Worm (Caenorhabditis elegans) whole organism, late embryonic: ENCODE results near the gene grsp-1.

Experiments
- F13H6.1 ChIP-seq: sonication (generic microtip); optimal IDR thresholded peaks from 2 replicates; lab custom pipeline; 2016; ENCODE audit warnings: missing genetic modification characterization, missing compliant biosample characterization
- K02D7.2 ChIP-seq: sonication (generic microtip); optimal IDR thresholded peaks from 2 replicates; lab custom pipeline; 2017; ENCODE audit warnings: mild to moderate bottlenecking, missing genetic modification characterization, missing compliant biosample characterization
- T23F11.4 ChIP-seq: fragments of 200-800 bp; sonication (Bioruptor generic); optimal IDR thresholded peaks from 2 replicates; lab custom pipeline; 2018; ENCODE audit warnings: mild to moderate bottlenecking, missing genetic modification characterization, missing compliant biosample characterization
- Y22D7AL.16 ChIP-seq: sonication (generic microtip); optimal IDR thresholded peaks from 2 replicates; lab custom pipeline; 2016; ENCODE audit warnings: missing genetic modification characterization, missing compliant biosample characterization
- ama-1 ChIP-seq: fragments of 150-350 bp; optimal IDR thresholded peaks from 2 replicates; lab custom pipeline; 2014
- ceh-14 ChIP-seq: sonication (generic microtip); optimal IDR thresholded peaks from 2 replicates; lab custom pipeline; 2016; ENCODE audit warnings: missing genotype, missing genetic modification characterization, missing compliant biosample characterization
- ceh-18 ChIP-seq: sonication (generic microtip); optimal IDR thresholded peaks from 2 replicates; lab custom pipeline; 2016; ENCODE audit warnings: missing genetic modification characterization, missing compliant biosample characterization
- ceh-19 ChIP-seq: fragments of 200-800 bp; sonication (Bioruptor generic); optimal IDR thresholded peaks from 2 replicates; lab custom pipeline; 2018; ENCODE audit warnings: mild to moderate bottlenecking, missing genetic modification characterization, missing compliant biosample characterization
- ceh-2 ChIP-seq: sonication (generic microtip); optimal IDR thresholded peaks from 2 replicates; lab custom pipeline; 2016; ENCODE audit warnings: missing genotype, missing genetic modification characterization, missing compliant biosample characterization
- ceh-22 ChIP-seq: sonication (generic microtip); optimal IDR thresholded peaks from 2 replicates; lab custom pipeline; 2017; ENCODE audit warnings: missing biosample characterization, missing genetic modification characterization
- ceh-30 ChIP-seq: fragments of 150-350 bp; optimal IDR thresholded peaks from 2 replicates; lab custom pipeline; 2014; ENCODE audit warnings: missing biosample characterization, missing genetic modification characterization
- ceh-31 ChIP-seq: sonication (generic microtip); optimal IDR thresholded peaks from 2 replicates; lab custom pipeline; 2016; ENCODE audit warnings: missing genetic modification characterization, missing compliant biosample characterization
- ceh-34 ChIP-seq: sonication (generic microtip); optimal IDR thresholded peaks from 2 replicates; lab custom pipeline; 2016; ENCODE audit warnings: mild to moderate bottlenecking, missing genetic modification characterization, missing compliant biosample characterization
- ceh-45 ChIP-seq: fragments of 200-800 bp; sonication (Bioruptor generic); IDR thresholded peaks from 2 replicates; pipeline ENCODE4 v1.3.6; 2022; ENCODE audit warnings: missing genetic modification reagents, missing genetic modification characterization, missing compliant biosample characterization
- ceh-48 ChIP-seq: sonication (generic microtip); optimal IDR thresholded peaks from 2 replicates; lab custom pipeline; 2016; ENCODE audit warnings: missing genetic modification characterization, inconsistent platforms, missing compliant biosample characterization
- ceh-6 ChIP-seq: fragments of 200-800 bp; sonication (Bioruptor generic); optimal IDR thresholded peaks from 2 replicates; lab custom pipeline; 2018; ENCODE audit warnings: mild to moderate bottlenecking, missing genetic modification characterization, missing compliant biosample characterization
- ceh-9 ChIP-seq: sonication (generic microtip); optimal IDR thresholded peaks from 2 replicates; lab custom pipeline; 2016; ENCODE audit warnings: mild to moderate bottlenecking, missing genetic modification characterization, inconsistent platforms, missing compliant biosample characterization
- dmd-4 ChIP-seq: sonication (generic microtip); optimal IDR thresholded peaks from 2 replicates; lab custom pipeline; 2016; ENCODE audit warnings: borderline replicate concordance, missing genetic modification characterization, missing compliant biosample characterization
- dve-1 ChIP-seq: sonication (generic microtip); optimal IDR thresholded peaks from 2 replicates; lab custom pipeline; 2017; ENCODE audit warnings: antibody characterized with exemption, mild to moderate bottlenecking, missing genetic modification characterization, missing compliant biosample characterization
- elt-2 ChIP-seq: sonication (generic microtip); optimal IDR thresholded peaks from 2 replicates; lab custom pipeline; 2016; ENCODE audit warnings: missing genetic modification reagents, missing genetic modification characterization, missing compliant biosample characterization
- elt-4 ChIP-seq: sonication (generic microtip); optimal IDR thresholded peaks from 2 replicates; lab custom pipeline; 2016; ENCODE audit warnings: missing genetic modification characterization, missing compliant biosample characterization
- ets-4 ChIP-seq: sonication (generic microtip); optimal IDR thresholded peaks from 2 replicates; lab custom pipeline; 2016; ENCODE audit warnings: missing genetic modification characterization, missing compliant biosample characterization
- eyg-1 ChIP-seq: sonication (generic microtip); optimal IDR thresholded peaks from 2 replicates; lab custom pipeline; 2016; ENCODE audit warnings: missing genotype, missing genetic modification characterization, missing compliant biosample characterization
- fkh-10 ChIP-seq: fragments of 150-350 bp; optimal IDR thresholded peaks from 2 replicates; lab custom pipeline; 2014; ENCODE audit warnings: missing biosample characterization, missing genetic modification reagents, missing genetic modification characterization
- fkh-6 ChIP-seq: sonication (generic microtip); optimal IDR thresholded peaks from 2 replicates; lab custom pipeline; 2016; ENCODE audit warnings: missing genetic modification characterization, missing compliant biosample characterization
- gmeb-2 ChIP-seq: sonication (generic microtip); optimal IDR thresholded peaks from 2 replicates; lab custom pipeline; 2016; ENCODE audit warnings: missing genetic modification characterization, inconsistent platforms, missing compliant biosample characterization
- hlh-13 ChIP-seq: fragments of 200-800 bp; sonication (Bioruptor generic); optimal IDR thresholded peaks from 2 replicates; lab custom pipeline; 2018; ENCODE audit warnings: mild to moderate bottlenecking, missing genetic modification characterization, missing compliant biosample characterization
- hlh-15 ChIP-seq: sonication (generic microtip); optimal IDR thresholded peaks from 2 replicates; lab custom pipeline; 2016; ENCODE audit warnings: missing genetic modification characterization, missing compliant biosample characterization
- hlh-8 ChIP-seq: sonication (generic microtip); optimal IDR thresholded peaks from 2 replicates; lab custom pipeline; 2016; ENCODE audit warnings: missing genotype, missing genetic modification characterization, missing compliant biosample characterization
- lim-6 ChIP-seq: sonication (generic microtip); optimal IDR thresholded peaks from 2 replicates; lab custom pipeline; 2016; ENCODE audit warnings: missing genetic modification characterization, missing compliant biosample characterization
- lin-11 ChIP-seq: fragments of 200-800 bp; sonication (Bioruptor generic); optimal IDR thresholded peaks from 2 replicates; lab custom pipeline; 2018; ENCODE audit warnings: mild to moderate bottlenecking, missing genetic modification characterization, missing compliant biosample characterization
- madf-2 ChIP-seq: sonication (generic microtip); optimal IDR thresholded peaks from 2 replicates; lab custom pipeline; 2017; ENCODE audit warnings: missing genetic modification characterization, missing compliant biosample characterization
- mec-3 ChIP-seq: sonication (generic microtip); optimal IDR thresholded peaks from 2 replicates; lab custom pipeline; 2016; ENCODE audit warnings: borderline replicate concordance, missing genetic modification characterization, missing compliant biosample characterization
- nfya-1 ChIP-seq: sonication (generic microtip); optimal IDR thresholded peaks from 2 replicates; lab custom pipeline; 2017; ENCODE audit warnings: missing genetic modification characterization, mild to moderate bottlenecking, missing compliant biosample characterization, antibody characterized with exemption, moderate library complexity
- nhr-232 ChIP-seq: sonication (generic microtip); optimal IDR thresholded peaks from 2 replicates; lab custom pipeline; 2016; ENCODE audit warnings: missing genetic modification characterization, missing compliant biosample characterization
- odd-2 ChIP-seq: sonication (generic microtip); optimal IDR thresholded peaks from 2 replicates; lab custom pipeline; 2017; ENCODE audit warnings: antibody characterized with exemption, mild to moderate bottlenecking, missing genetic modification characterization, missing compliant biosample characterization
- pag-3 ChIP-seq: sonication (generic microtip); optimal IDR thresholded peaks from 2 replicates; lab custom pipeline; 2016; ENCODE audit warnings: missing compliant biosample characterization, missing genetic modification characterization, borderline replicate concordance
- pat-9 ChIP-seq: fragments of 200-800 bp; sonication (Bioruptor generic); optimal IDR thresholded peaks from 2 replicates; lab custom pipeline; 2018; ENCODE audit warnings: mild to moderate bottlenecking, missing genetic modification characterization, moderate library complexity, missing compliant biosample characterization
- pax-1 ChIP-seq: fragments of 150-350 bp; optimal IDR thresholded peaks from 2 replicates; lab custom pipeline; 2014; ENCODE audit warnings: missing biosample characterization, missing genetic modification characterization
- pha-2 ChIP-seq: sonication (generic microtip); optimal IDR thresholded peaks from 2 replicates; lab custom pipeline; 2017; ENCODE audit warnings: mild to moderate bottlenecking, missing genetic modification characterization, missing compliant biosample characterization
- pha-4 ChIP-seq: fragments of 150-350 bp; optimal IDR thresholded peaks from 2 replicates; lab custom pipeline; 2018; ENCODE audit warnings: missing biosample characterization, missing genetic modification reagents, missing genetic modification characterization
- ref-2 ChIP-seq: sonication (generic microtip); optimal IDR thresholded peaks from 2 replicates; lab custom pipeline; 2016; ENCODE audit warnings: missing genetic modification characterization, missing compliant biosample characterization
- rnt-1 ChIP-seq: sonication (generic microtip); optimal IDR thresholded peaks from 2 replicates; lab custom pipeline; 2016; ENCODE audit warnings: missing genetic modification characterization, missing compliant biosample characterization
- sdc-2 ChIP-seq: sonication (generic microtip); optimal IDR thresholded peaks from 2 replicates; lab custom pipeline; 2016; ENCODE audit warnings: missing genotype, missing genetic modification characterization, missing compliant biosample characterization
- sox-4 ChIP-seq: sonication (generic microtip); optimal IDR thresholded peaks from 2 replicates; lab custom pipeline; 2017; ENCODE audit warnings: mild to moderate bottlenecking, missing genetic modification characterization, inconsistent platforms, missing compliant biosample characterization
- syd-9 ChIP-seq: sonication (generic microtip); optimal IDR thresholded peaks from 2 replicates; lab custom pipeline; 2016; ENCODE audit warnings: mild to moderate bottlenecking, missing genetic modification characterization, moderate library complexity, missing compliant biosample characterization
- tbx-2 ChIP-seq: sonication (generic microtip); optimal IDR thresholded peaks from 2 replicates; lab custom pipeline; 2016; ENCODE audit warnings: missing genetic modification characterization, missing compliant biosample characterization
- tbx-7 ChIP-seq: sonication (generic microtip); optimal IDR thresholded peaks from 2 replicates; lab custom pipeline; 2016; ENCODE audit warnings: missing genotype, missing genetic modification characterization, missing compliant biosample characterization
- ttx-3 ChIP-seq: sonication (generic microtip); optimal IDR thresholded peaks from 2 replicates; lab custom pipeline; 2016; ENCODE audit warnings: missing genetic modification reagents, missing genetic modification characterization, missing compliant biosample characterization
- unc-3 ChIP-seq, 2 experiments: fragments of 200-800 bp in 1 of 2; sonication (Bioruptor generic) in 1 of 2; sonication (generic microtip) in 1 of 2; conservative IDR thresholded peaks in 1 of 2; optimal IDR thresholded peaks in 1 of 2; 2 replicates each; pipeline versions ENCODE4 v1.3.6 to Lab custom; 2016 to 2022; ENCODE audit warnings: missing compliant biosample characterization in 2 of 2, missing genetic modification characterization in 2 of 2, missing genetic modification reagents in 1 of 2
- unc-42 ChIP-seq: sonication (generic microtip); optimal IDR thresholded peaks from 2 replicates; lab custom pipeline; 2016; ENCODE audit warnings: missing genotype, missing genetic modification characterization, missing compliant biosample characterization
- unc-55 ChIP-seq: sonication (generic microtip); optimal IDR thresholded peaks from 2 replicates; lab custom pipeline; 2017; ENCODE audit warnings: missing biosample characterization, missing genetic modification reagents, missing genetic modification characterization
- zip-5 ChIP-seq: sonication (generic microtip); optimal IDR thresholded peaks from 2 replicates; lab custom pipeline; 2016; ENCODE audit warnings: missing genetic modification characterization, missing compliant biosample characterization
- ztf-16 ChIP-seq: sonication (generic microtip); optimal IDR thresholded peaks from 2 replicates; lab custom pipeline; 2017; ENCODE audit warnings: missing genetic modification characterization, missing compliant biosample characterization

Gene grsp-1

DNA sequence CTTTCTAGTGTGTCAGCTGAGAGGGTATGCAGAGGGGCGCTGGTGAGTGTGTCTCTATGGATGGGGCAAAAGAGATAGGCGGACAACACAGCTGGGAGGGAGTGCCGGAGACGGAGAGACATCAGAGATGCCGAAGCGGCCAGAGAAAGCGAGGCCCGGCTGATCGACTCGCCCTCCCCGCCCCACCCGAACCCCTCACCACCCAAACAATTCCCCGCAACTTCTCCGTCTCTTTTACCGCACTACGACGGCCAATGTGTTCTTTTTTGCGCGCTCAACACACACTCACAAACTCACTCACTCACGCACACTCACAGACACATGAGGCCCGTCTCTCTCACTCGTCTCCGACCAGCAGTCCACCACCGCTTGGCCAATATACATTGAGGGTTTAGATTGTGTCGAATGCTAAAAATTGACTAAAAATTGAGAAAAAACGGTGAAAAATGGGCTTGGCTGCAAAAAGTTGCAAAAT is 13.2 kb downstream of the grsp-1 start, which contains the start of gene Y43F8C.3:
Gene Y43F8C.3, minus strand, starts transcription at position 187 of the 475 bp plus-strand sequence.
- TF ChIP-seq eyg-1 (tag; lab: Kevin White, UChicago) = no peak
- no peak for TF ChIP-seq rnt-1 (tag; lab: Kevin White, UChicago)
- no peak for TF ChIP-seq F13H6.1 (tag; lab: Kevin White, UChicago)
- no peak for TF ChIP-seq K02D7.2 (tag; lab: Kevin White, UChicago)
- peak; percentile 10 for TF ChIP-seq tbx-2 (tag; lab: Kevin White, UChicago)
- peak; percentile 82 for TF ChIP-seq nfya-1
- TF ChIP-seq syd-9 (tag; lab: Kevin White, UChicago) = peak; percentile 12
- TF ChIP-seq sdc-2 (tag; lab: Kevin White, UChicago) = no peak
- TF ChIP-seq hlh-13 (GFP tag; lab: Kevin White, UChicago) = peak; percentile 21
- TF ChIP-seq odd-2 (tag; lab: Kevin White, UChicago) = no peak
- TF ChIP-seq pax-1 (tag; lab: Kevin White, UChicago) = no peak
- no peak for TF ChIP-seq unc-3 (GFP tag; conservative IDR thresholded peaks at IDR 0.05; lab: Robert Waterston, UW)
- peak; percentile 5 for TF ChIP-seq unc-3 (tag; optimal IDR thresholded peaks at IDR 0.05; lab: Kevin White, UChicago)
- TF ChIP-seq pat-9 (tag; lab: Kevin White, UChicago) = no peak
- TF ChIP-seq ttx-3 = no peak
- peak; percentile 41 for TF ChIP-seq elt-2 (tag; lab: Kevin White, UChicago)
- no peak for TF ChIP-seq pha-4 (tag; lab: Kevin White, UChicago)
- TF ChIP-seq dmd-4 = no peak
- TF ChIP-seq pha-2 (tag; lab: Kevin White, UChicago) = no peak
- TF ChIP-seq lin-11 = no peak
- peak; percentile 26 for TF ChIP-seq unc-55
- no peak for TF ChIP-seq ceh-30 (tag; lab: Kevin White, UChicago)
- TF ChIP-seq ets-4 = no peak
- no peak for TF ChIP-seq sox-4 (tag; lab: Kevin White, UChicago)
- peak; percentile 3 for TF ChIP-seq ceh-34 (tag; lab: Kevin White, UChicago)
- no peak for TF ChIP-seq hlh-15
- TF ChIP-seq fkh-10 (GFP tag; lab: Kevin White, UChicago) = no peak
- no peak for TF ChIP-seq unc-42 (tag; lab: Kevin White, UChicago)
- no peak for TF ChIP-seq ceh-14
- no peak for TF ChIP-seq zip-5 (tag; lab: Kevin White, UChicago)
- TF ChIP-seq ceh-18 (tag; lab: Kevin White, UChicago) = peak; percentile 51
- no peak for TF ChIP-seq mec-3 (tag; lab: Kevin White, UChicago)
- TF ChIP-seq lim-6 (tag; lab: Kevin White, UChicago) = no peak
- TF ChIP-seq nhr-232 = no peak
- no peak for TF ChIP-seq ama-1
- TF ChIP-seq hlh-8 (tag; lab: Kevin White, UChicago) = no peak
- no peak for TF ChIP-seq ref-2 (tag; lab: Kevin White, UChicago)
- no peak for TF ChIP-seq pag-3
- TF ChIP-seq Y22D7AL.16 (tag; lab: Kevin White, UChicago) = no peak
- TF ChIP-seq ztf-16 (tag; lab: Kevin White, UChicago) = peak; percentile 20
- no peak for TF ChIP-seq ceh-22 (tag; lab: Kevin White, UChicago)
- no peak for TF ChIP-seq elt-4 (tag; lab: Kevin White, UChicago)
- TF ChIP-seq ceh-19 = peak; percentile 72
- no peak for TF ChIP-seq madf-2 (tag; lab: Kevin White, UChicago)
- TF ChIP-seq ceh-2 = no peak
- peak; percentile 50 for TF ChIP-seq ceh-6 (GFP tag; lab: Kevin White, UChicago)
- no peak for TF ChIP-seq gmeb-2 (tag; lab: Kevin White, UChicago)
- TF ChIP-seq dve-1 (tag; lab: Kevin White, UChicago) = peak; percentile 44
- no peak for TF ChIP-seq fkh-6 (tag; lab: Kevin White, UChicago)
- no peak for TF ChIP-seq ceh-45 (GFP tag; lab: Robert Waterston, UW)
- TF ChIP-seq T23F11.4 (GFP tag; lab: Kevin White, UChicago) = peak; percentile 17
- TF ChIP-seq ceh-31 (tag; lab: Kevin White, UChicago) = peak; percentile 13
- no peak for TF ChIP-seq ceh-48
- no peak for TF ChIP-seq ceh-9 (tag; lab: Kevin White, UChicago)
- TF ChIP-seq tbx-7 (tag; lab: Kevin White, UChicago) = no peak
